Worm (Caenorhabditis elegans) whole organism, mixed stage, embryonic: ENCODE data around the gene srh-220.

Experiments
- M03D4.4 ChIP-seq: sonication (generic microtip); optimal IDR thresholded peaks from 2 replicates; lab custom pipeline; 2017; ENCODE audit warnings: mild to moderate bottlenecking, missing genetic modification characterization, missing compliant biosample characterization
- bed-3 ChIP-seq: fragments of 200-800 bp; sonication (Bioruptor generic); optimal IDR thresholded peaks from 3 replicates; lab custom pipeline; 2018; ENCODE audit warnings: mild to moderate bottlenecking, missing genetic modification characterization, moderate library complexity, missing compliant biosample characterization
- blmp-1 ChIP-seq: fragments of 150-350 bp; optimal IDR thresholded peaks from 2 replicates; lab custom pipeline; 2014; ENCODE audit warnings: missing biosample characterization, missing genetic modification characterization
- ceh-43 ChIP-seq: fragments of 200-800 bp; sonication (Bioruptor generic); optimal IDR thresholded peaks from 2 replicates; lab custom pipeline; 2018; ENCODE audit warnings: mild to moderate bottlenecking, missing genetic modification characterization, moderate library complexity, missing compliant biosample characterization
- ces-1 ChIP-seq: fragments of 150-350 bp; optimal IDR thresholded peaks from 2 replicates; lab custom pipeline; 2014; ENCODE audit warnings: missing biosample characterization, missing genetic modification reagents, missing genetic modification characterization
- cnd-1 ChIP-seq: fragments of 200-800 bp; sonication (Bioruptor generic); optimal IDR thresholded peaks from 2 replicates; lab custom pipeline; 2018; ENCODE audit warnings: mild to moderate bottlenecking, missing genetic modification characterization, missing compliant biosample characterization
- drap-1 ChIP-seq: fragments of 200-800 bp; sonication (Bioruptor generic); optimal IDR thresholded peaks from 3 replicates; lab custom pipeline; 2018; ENCODE audit warnings: mild to moderate bottlenecking, missing genetic modification characterization, missing compliant biosample characterization
- elt-1 ChIP-seq: sonication (generic microtip); optimal IDR thresholded peaks from 2 replicates; lab custom pipeline; 2017; ENCODE audit warnings: missing genetic modification characterization, mild to moderate bottlenecking, missing compliant biosample characterization, antibody characterized with exemption, moderate library complexity, borderline replicate concordance; ENCODE audit not compliant: insufficient read depth
- flh-1 ChIP-seq: fragments of 200-800 bp; sonication (Bioruptor generic); optimal IDR thresholded peaks from 2 replicates; lab custom pipeline; 2018; ENCODE audit warnings: mild to moderate bottlenecking, missing genetic modification characterization, moderate library complexity, missing compliant biosample characterization
- ham-2 ChIP-seq: fragments of 200-800 bp; sonication (Bioruptor generic); optimal IDR thresholded peaks from 2 replicates; lab custom pipeline; 2018; ENCODE audit warnings: mild to moderate bottlenecking, missing genetic modification characterization, missing compliant biosample characterization
- hlh-1 ChIP-seq: fragments of 150-350 bp; optimal IDR thresholded peaks from 2 replicates; lab custom pipeline; 2014; ENCODE audit warnings: missing biosample characterization, missing genetic modification reagents, missing genetic modification characterization
- lin-32 ChIP-seq: fragments of 200-800 bp; sonication (Bioruptor generic); optimal IDR thresholded peaks from 2 replicates; lab custom pipeline; 2018; ENCODE audit warnings: mild to moderate bottlenecking, missing genetic modification characterization, missing compliant biosample characterization
- lsy-2 ChIP-seq: fragments of 150-350 bp; optimal IDR thresholded peaks from 2 replicates; lab custom pipeline; 2014; ENCODE audit warnings: missing biosample characterization, missing genetic modification characterization
- mab-5 ChIP-seq: fragments of 150-350 bp; optimal IDR thresholded peaks from 2 replicates; lab custom pipeline; 2014; ENCODE audit warnings: missing biosample characterization, missing genetic modification characterization
- mep-1 ChIP-seq: fragments of 150-350 bp; optimal IDR thresholded peaks from 2 replicates; lab custom pipeline; 2017; ENCODE audit warnings: missing biosample characterization, missing genetic modification reagents, missing genetic modification characterization, inconsistent platforms
- mls-2 ChIP-seq: sonication (generic microtip); optimal IDR thresholded peaks from 2 replicates; lab custom pipeline; 2016; ENCODE audit warnings: mild to moderate bottlenecking, missing genetic modification characterization, moderate library complexity, missing compliant biosample characterization
- nhr-12 ChIP-seq: fragments of 150-350 bp; optimal IDR thresholded peaks from 2 replicates; lab custom pipeline; 2014; ENCODE audit warnings: missing biosample characterization, missing genetic modification characterization
- nhr-2 ChIP-seq: fragments of 150-350 bp; optimal IDR thresholded peaks from 2 replicates; lab custom pipeline; 2014; ENCODE audit warnings: missing biosample characterization, missing genetic modification characterization
- nhr-237 ChIP-seq: fragments of 150-350 bp; optimal IDR thresholded peaks from 2 replicates; lab custom pipeline; 2014; ENCODE audit warnings: missing biosample characterization, missing genetic modification characterization
- nhr-76 ChIP-seq: sonication (generic microtip); optimal IDR thresholded peaks from 2 replicates; lab custom pipeline; 2017; ENCODE audit warnings: missing biosample characterization, missing genetic modification characterization
- pha-4 ChIP-seq: fragments of 150-350 bp; optimal IDR thresholded peaks from 2 replicates; lab custom pipeline; 2018; ENCODE audit warnings: missing biosample characterization, missing genetic modification reagents, missing genetic modification characterization
- sem-2 ChIP-seq: fragments of 200-800 bp; sonication (Bioruptor generic); optimal IDR thresholded peaks from 2 replicates; lab custom pipeline; 2018; ENCODE audit warnings: mild to moderate bottlenecking, missing genetic modification characterization, missing compliant biosample characterization
- snpc-4 ChIP-seq: fragments of 150-350 bp; optimal IDR thresholded peaks from 2 replicates; lab custom pipeline; 2014; ENCODE audit warnings: missing biosample characterization, missing genetic modification characterization
- sptf-1 ChIP-seq: sonication (generic microtip); optimal IDR thresholded peaks from 2 replicates; lab custom pipeline; 2017; ENCODE audit warnings: mild to moderate bottlenecking, missing genetic modification characterization, moderate library complexity, missing compliant biosample characterization
- unc-120 ChIP-seq: sonication (generic microtip); optimal IDR thresholded peaks from 2 replicates; lab custom pipeline; 2017; ENCODE audit warnings: missing genetic modification characterization, missing compliant biosample characterization; ENCODE audit not compliant: poor library complexity, severe bottlenecking
- unc-39 ChIP-seq: fragments of 150-350 bp; optimal IDR thresholded peaks from 2 replicates; lab custom pipeline; 2014; ENCODE audit warnings: missing biosample characterization, missing genetic modification characterization
- zip-8 ChIP-seq: fragments of 150-350 bp; optimal IDR thresholded peaks from 2 replicates; lab custom pipeline; 2014; ENCODE audit warnings: missing biosample characterization, missing genetic modification characterization
- ztf-11 ChIP-seq: fragments of 150-350 bp; optimal IDR thresholded peaks from 2 replicates; lab custom pipeline; 2014; ENCODE audit warnings: missing biosample characterization, missing genetic modification characterization

Gene srh-220

ce11 chrIV:3973049-3973448 lies 4.8 kb downstream of the srh-220 start, which contains the start of gene clec-79:
clec-79 (plus strand) TSS chrIV:3973349.
- TF ChIP-seq sptf-1 (tag; lab: Kevin White, UChicago) (no peak), nhr-2 (tag; lab: Kevin White, UChicago) (no peak), bed-3 (no peak), hlh-1 (no peak), unc-39 (tag; lab: Kevin White, UChicago) (no peak), cnd-1 (tag; lab: Kevin White, UChicago) (no peak), sem-2 (GFP tag; lab: Kevin White, UChicago) (no peak), mep-1 (no peak), ham-2 (no peak), lin-32 (GFP tag; lab: Kevin White, UChicago) (no peak), ces-1 (GFP tag; lab: Kevin White, UChicago) (no peak), M03D4.4 (tag; lab: Kevin White, UChicago) (no peak), nhr-12 (tag; lab: Kevin White, UChicago) (no peak), ceh-43 (no peak), zip-8 (tag; lab: Kevin White, UChicago) (no peak), elt-1 (no peak), nhr-76 (tag; lab: Kevin White, UChicago) (no peak), mls-2 (no peak)
- TF ChIP-seq, all 35 proteins: peak for 0

ce11 chrIV:3965013-3965412 lies 12.8 kb downstream of the srh-220 start, which contains the start of gene clec-76:
clec-76 (plus strand) TSS chrIV:3965246.
- TF ChIP-seq lin-32 (GFP tag; lab: Kevin White, UChicago) (no peak), unc-120 (tag; lab: Kevin White, UChicago) (no peak), mls-2 (no peak), blmp-1 (no peak)

ce11 chrIV:3963498-3963897 lies 14.3 kb downstream of the srh-220 start:
- TF ChIP-seq pha-4 (tag; lab: Kevin White, UChicago): no peak
- no peak for TF ChIP-seq ceh-43

ce11 chrIV:3962584-3962983 lies 15.2 kb downstream of the srh-220 start, which contains the start of gene Y46C8AM.1:
Y46C8AM.1 (plus strand) TSS chrIV:3962884.
- no peak for TF ChIP-seq lsy-2 (tag; lab: Kevin White, UChicago)
- TF ChIP-seq mls-2: no peak
- TF ChIP-seq mab-5: no peak
- no peak for TF ChIP-seq ztf-11 (tag; lab: Kevin White, UChicago)
- TF ChIP-seq ham-2: no peak
- no peak for TF ChIP-seq nhr-2 (tag; lab: Kevin White, UChicago)
- no peak for TF ChIP-seq flh-1 (GFP tag; lab: Kevin White, UChicago)

- TF ChIP-seq nhr-12 (tag; lab: Kevin White, UChicago): no peak
- TF ChIP-seq drap-1 (GFP tag; lab: Kevin White, UChicago): no peak
- no peak for TF ChIP-seq ceh-43
- no peak for TF ChIP-seq blmp-1
These were observed 17.4 kb downstream of the srh-220 start, which contains the start of gene clec-75 for ce11 chrIV:3960396-3960795. clec-75 (plus strand) TSS chrIV:3960734.

ce11 chrIV:3956705-3957104 lies 21.1 kb downstream of the srh-220 start, which contains the start of gene clec-74:
clec-74 (plus strand) TSS chrIV:3957005.
- no peak for TF ChIP-seq ceh-43
- no peak for TF ChIP-seq cnd-1 (tag; lab: Kevin White, UChicago)
- TF ChIP-seq zip-8 (tag; lab: Kevin White, UChicago): no peak
- no peak for TF ChIP-seq unc-39 (tag; lab: Kevin White, UChicago)
- TF ChIP-seq sptf-1 (tag; lab: Kevin White, UChicago): no peak
- no peak for TF ChIP-seq ces-1 (GFP tag; lab: Kevin White, UChicago)
- TF ChIP-seq blmp-1: no peak
- no peak for TF ChIP-seq nhr-237 (tag; lab: Kevin White, UChicago)
- TF ChIP-seq lin-32 (GFP tag; lab: Kevin White, UChicago): no peak
- TF ChIP-seq nhr-12 (tag; lab: Kevin White, UChicago): no peak
- TF ChIP-seq elt-1: no peak
- TF ChIP-seq pha-4 (tag; lab: Kevin White, UChicago): no peak
- TF ChIP-seq drap-1 (GFP tag; lab: Kevin White, UChicago): no peak
- no peak for TF ChIP-seq unc-120 (tag; lab: Kevin White, UChicago)
- TF ChIP-seq nhr-76 (tag; lab: Kevin White, UChicago): no peak
- TF ChIP-seq ztf-11 (tag; lab: Kevin White, UChicago): no peak
- no peak for TF ChIP-seq snpc-4 (tag; lab: Kevin White, UChicago)
- TF ChIP-seq lsy-2 (tag; lab: Kevin White, UChicago): no peak
- TF ChIP-seq mls-2: no peak
- TF ChIP-seq, all 35 proteins: peak for 0
